Fruit fly (Drosophila melanogaster) whole organism, pupa: ENCODE results near the gene NimC3.

Experiments used
- CG32121 ChIP-seq: fragments of 200-800 bp; sonication (Bioruptor generic); IDR thresholded peaks from 2 replicates; pipeline ENCODE4 v1.3.6; 2022; ENCODE audit warnings: missing biosample characterization, missing genetic modification characterization
- Ets98B ChIP-seq: fragments of 200-800 bp; sonication (Bioruptor generic); IDR thresholded peaks from 2 replicates; pipeline ENCODE4 v1.3.6; 2022; ENCODE audit warnings: missing biosample characterization, missing genetic modification characterization

DNA sequence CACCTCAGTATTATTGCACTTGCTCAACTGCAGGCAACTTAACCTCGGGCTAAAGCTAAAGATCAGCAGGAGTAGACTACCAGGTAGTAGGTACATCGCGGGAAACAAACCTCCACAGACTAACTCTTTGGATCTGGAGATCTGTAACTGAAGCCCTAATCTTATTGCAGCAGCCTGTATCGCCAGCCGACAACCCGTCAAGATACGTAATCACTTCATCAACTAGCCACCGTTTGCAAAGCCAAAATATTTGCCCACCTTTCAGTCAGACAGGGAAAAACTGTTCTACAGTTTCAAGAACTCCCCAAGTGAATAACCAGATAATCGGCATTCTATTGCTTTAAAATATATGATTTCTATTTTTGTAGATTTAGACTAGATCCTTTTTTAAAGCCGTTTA lies 11.4 kb upstream of the NimC3 start, which contains the start of gene CG18095:
- TF ChIP-seq Ets98B (GFP tag; lab: Robert Waterston, UW) (no peak), CG32121 (no peak)
